Worm (Caenorhabditis elegans) whole organism, mixed stage, embryonic: ENCODE measurements around the gene F52H2.1.

Experiments used
- M03D4.4 ChIP-seq: sonication (generic microtip); optimal IDR thresholded peaks from 2 replicates; lab custom pipeline; 2017; ENCODE audit warnings: mild to moderate bottlenecking, missing genetic modification characterization, missing compliant biosample characterization
- blmp-1 ChIP-seq: fragments of 150-350 bp; optimal IDR thresholded peaks from 2 replicates; lab custom pipeline; 2014; ENCODE audit warnings: missing biosample characterization, missing genetic modification characterization
- ceh-39 ChIP-seq: fragments of 150-350 bp; optimal IDR thresholded peaks from 2 replicates; lab custom pipeline; 2014; ENCODE audit warnings: missing biosample characterization, missing genetic modification characterization
- ceh-43 ChIP-seq: fragments of 200-800 bp; sonication (Bioruptor generic); optimal IDR thresholded peaks from 2 replicates; lab custom pipeline; 2018; ENCODE audit warnings: mild to moderate bottlenecking, missing genetic modification characterization, moderate library complexity, missing compliant biosample characterization
- ceh-83 ChIP-seq: fragments of 200-800 bp; sonication (Bioruptor generic); optimal IDR thresholded peaks from 2 replicates; lab custom pipeline; 2018; ENCODE audit warnings: mild to moderate bottlenecking, missing genetic modification characterization, missing compliant biosample characterization
- ces-1 ChIP-seq: fragments of 150-350 bp; optimal IDR thresholded peaks from 2 replicates; lab custom pipeline; 2014; ENCODE audit warnings: missing biosample characterization, missing genetic modification reagents, missing genetic modification characterization
- cnd-1 ChIP-seq: fragments of 200-800 bp; sonication (Bioruptor generic); optimal IDR thresholded peaks from 2 replicates; lab custom pipeline; 2018; ENCODE audit warnings: mild to moderate bottlenecking, missing genetic modification characterization, missing compliant biosample characterization
- drap-1 ChIP-seq: fragments of 200-800 bp; sonication (Bioruptor generic); optimal IDR thresholded peaks from 3 replicates; lab custom pipeline; 2018; ENCODE audit warnings: mild to moderate bottlenecking, missing genetic modification characterization, missing compliant biosample characterization
- elt-1 ChIP-seq: sonication (generic microtip); optimal IDR thresholded peaks from 2 replicates; lab custom pipeline; 2017; ENCODE audit warnings: missing genetic modification characterization, mild to moderate bottlenecking, missing compliant biosample characterization, antibody characterized with exemption, moderate library complexity, borderline replicate concordance; ENCODE audit not compliant: insufficient read depth
- elt-3 ChIP-seq: fragments of 150-350 bp; optimal IDR thresholded peaks from 2 replicates; lab custom pipeline; 2014; ENCODE audit warnings: missing biosample characterization, missing genetic modification characterization
- flh-1 ChIP-seq: fragments of 200-800 bp; sonication (Bioruptor generic); optimal IDR thresholded peaks from 2 replicates; lab custom pipeline; 2018; ENCODE audit warnings: mild to moderate bottlenecking, missing genetic modification characterization, moderate library complexity, missing compliant biosample characterization
- ham-2 ChIP-seq: fragments of 200-800 bp; sonication (Bioruptor generic); optimal IDR thresholded peaks from 2 replicates; lab custom pipeline; 2018; ENCODE audit warnings: mild to moderate bottlenecking, missing genetic modification characterization, missing compliant biosample characterization
- lin-32 ChIP-seq: fragments of 200-800 bp; sonication (Bioruptor generic); optimal IDR thresholded peaks from 2 replicates; lab custom pipeline; 2018; ENCODE audit warnings: mild to moderate bottlenecking, missing genetic modification characterization, missing compliant biosample characterization
- lsy-2 ChIP-seq: fragments of 150-350 bp; optimal IDR thresholded peaks from 2 replicates; lab custom pipeline; 2014; ENCODE audit warnings: missing biosample characterization, missing genetic modification characterization
- mep-1 ChIP-seq: fragments of 150-350 bp; optimal IDR thresholded peaks from 2 replicates; lab custom pipeline; 2017; ENCODE audit warnings: missing biosample characterization, missing genetic modification reagents, missing genetic modification characterization, inconsistent platforms
- mls-2 ChIP-seq: sonication (generic microtip); optimal IDR thresholded peaks from 2 replicates; lab custom pipeline; 2016; ENCODE audit warnings: mild to moderate bottlenecking, missing genetic modification characterization, moderate library complexity, missing compliant biosample characterization
- nhr-12 ChIP-seq: fragments of 150-350 bp; optimal IDR thresholded peaks from 2 replicates; lab custom pipeline; 2014; ENCODE audit warnings: missing biosample characterization, missing genetic modification characterization
- nhr-2 ChIP-seq: fragments of 150-350 bp; optimal IDR thresholded peaks from 2 replicates; lab custom pipeline; 2014; ENCODE audit warnings: missing biosample characterization, missing genetic modification characterization
- nhr-237 ChIP-seq: fragments of 150-350 bp; optimal IDR thresholded peaks from 2 replicates; lab custom pipeline; 2014; ENCODE audit warnings: missing biosample characterization, missing genetic modification characterization
- nhr-28 ChIP-seq: fragments of 150-350 bp; optimal IDR thresholded peaks from 2 replicates; lab custom pipeline; 2014; ENCODE audit warnings: missing biosample characterization, missing genetic modification characterization
- pha-4 ChIP-seq: fragments of 150-350 bp; optimal IDR thresholded peaks from 2 replicates; lab custom pipeline; 2018; ENCODE audit warnings: missing biosample characterization, missing genetic modification reagents, missing genetic modification characterization
- sem-2 ChIP-seq: fragments of 200-800 bp; sonication (Bioruptor generic); optimal IDR thresholded peaks from 2 replicates; lab custom pipeline; 2018; ENCODE audit warnings: mild to moderate bottlenecking, missing genetic modification characterization, missing compliant biosample characterization
- sptf-1 ChIP-seq: sonication (generic microtip); optimal IDR thresholded peaks from 2 replicates; lab custom pipeline; 2017; ENCODE audit warnings: mild to moderate bottlenecking, missing genetic modification characterization, moderate library complexity, missing compliant biosample characterization
- tbx-8 ChIP-seq: fragments of 200-800 bp; sonication (Bioruptor generic); optimal IDR thresholded peaks from 2 replicates; lab custom pipeline; 2018; ENCODE audit warnings: mild to moderate bottlenecking, missing genetic modification characterization, moderate library complexity, missing compliant biosample characterization
- unc-120 ChIP-seq: sonication (generic microtip); optimal IDR thresholded peaks from 2 replicates; lab custom pipeline; 2017; ENCODE audit warnings: missing genetic modification characterization, missing compliant biosample characterization; ENCODE audit not compliant: poor library complexity, severe bottlenecking
- unc-39 ChIP-seq: fragments of 150-350 bp; optimal IDR thresholded peaks from 2 replicates; lab custom pipeline; 2014; ENCODE audit warnings: missing biosample characterization, missing genetic modification characterization
- unc-62 ChIP-seq: fragments of 150-350 bp; optimal IDR thresholded peaks from 2 replicates; lab custom pipeline; 2014; ENCODE audit warnings: missing biosample characterization, missing genetic modification reagents, missing genetic modification characterization
- zip-8 ChIP-seq: fragments of 150-350 bp; optimal IDR thresholded peaks from 2 replicates; lab custom pipeline; 2014; ENCODE audit warnings: missing biosample characterization, missing genetic modification characterization
- ztf-11 ChIP-seq: fragments of 150-350 bp; optimal IDR thresholded peaks from 2 replicates; lab custom pipeline; 2014; ENCODE audit warnings: missing biosample characterization, missing genetic modification characterization

F52H2.1 gene

ce11 chrX:2569040-2569439 is 3.9 kb upstream of the F52H2.1 start:
- TF ChIP-seq mep-1 (tag; lab: Kevin White, UChicago) = no peak
- no peak for TF ChIP-seq elt-3 (tag; lab: Kevin White, UChicago)
- no peak for TF ChIP-seq nhr-237 (tag; lab: Kevin White, UChicago)
- TF ChIP-seq nhr-12 (tag; lab: Kevin White, UChicago) = no peak
- no peak for TF ChIP-seq sem-2 (GFP tag; lab: Kevin White, UChicago)
- TF ChIP-seq nhr-28 (tag; lab: Kevin White, UChicago) = no peak
- TF ChIP-seq flh-1 = no peak
- TF ChIP-seq unc-39 (tag; lab: Kevin White, UChicago) = no peak
- no peak for TF ChIP-seq ceh-83 (GFP tag; lab: Kevin White, UChicago)
- TF ChIP-seq ceh-39 = no peak

- no peak for TF ChIP-seq ceh-83 (GFP tag; lab: Kevin White, UChicago)
- TF ChIP-seq zip-8 (tag; lab: Kevin White, UChicago) = no peak
- TF ChIP-seq tbx-8 (GFP tag; lab: Kevin White, UChicago) = no peak
- no peak for TF ChIP-seq blmp-1
- no peak for TF ChIP-seq mep-1 (tag; lab: Kevin White, UChicago)
- no peak for TF ChIP-seq ztf-11 (tag; lab: Kevin White, UChicago)
- no peak for TF ChIP-seq drap-1 (GFP tag; lab: Kevin White, UChicago)
- no peak for TF ChIP-seq ceh-43 (GFP tag; lab: Kevin White, UChicago)
- TF ChIP-seq pha-4 (tag; lab: Kevin White, UChicago) = no peak
These were observed 4.5 kb downstream of the F52H2.1 start, which contains the start of gene ttr-42 for ce11 chrX:2577442-2577841. ttr-42 (plus strand) TSS chrX:2577742.

DNA sequence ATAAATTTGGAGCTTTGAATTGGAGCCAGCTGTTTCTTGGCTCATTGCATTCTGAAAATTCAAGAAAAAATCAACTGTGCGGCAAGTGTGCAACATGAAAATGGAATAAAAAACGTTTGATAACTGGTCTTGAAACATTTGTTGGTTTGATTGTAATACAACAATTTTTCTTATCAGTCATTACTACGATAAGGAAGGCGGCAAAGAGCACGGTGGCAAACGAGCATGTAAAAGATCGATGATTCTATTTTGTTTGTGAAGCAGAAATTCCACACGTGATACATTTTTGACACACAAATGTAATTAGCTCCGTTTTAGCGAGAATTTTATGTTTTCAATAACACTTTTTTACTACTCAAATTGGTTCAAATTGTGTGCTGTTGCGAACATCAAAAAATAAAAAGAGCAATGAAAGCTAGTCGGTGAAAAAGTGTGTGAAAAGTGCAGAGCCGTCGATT is 7.7 kb downstream of the F52H2.1 start, which contains the start of gene H01M10.1:
TSS of gene H01M10.1 (minus strand) at position 51 of the 458 bp plus-strand sequence.
- TF ChIP-seq pha-4 (tag; lab: Kevin White, UChicago) (no peak), sem-2 (GFP tag; lab: Kevin White, UChicago) (no peak), nhr-2 (tag; lab: Kevin White, UChicago) (no peak), unc-39 (tag; lab: Kevin White, UChicago) (no peak), mls-2 (no peak), unc-62 (no peak), tbx-8 (GFP tag; lab: Kevin White, UChicago) (no peak), nhr-28 (tag; lab: Kevin White, UChicago) (no peak), blmp-1 (no peak), flh-1 (no peak), ceh-83 (GFP tag; lab: Kevin White, UChicago) (no peak)

DNA sequence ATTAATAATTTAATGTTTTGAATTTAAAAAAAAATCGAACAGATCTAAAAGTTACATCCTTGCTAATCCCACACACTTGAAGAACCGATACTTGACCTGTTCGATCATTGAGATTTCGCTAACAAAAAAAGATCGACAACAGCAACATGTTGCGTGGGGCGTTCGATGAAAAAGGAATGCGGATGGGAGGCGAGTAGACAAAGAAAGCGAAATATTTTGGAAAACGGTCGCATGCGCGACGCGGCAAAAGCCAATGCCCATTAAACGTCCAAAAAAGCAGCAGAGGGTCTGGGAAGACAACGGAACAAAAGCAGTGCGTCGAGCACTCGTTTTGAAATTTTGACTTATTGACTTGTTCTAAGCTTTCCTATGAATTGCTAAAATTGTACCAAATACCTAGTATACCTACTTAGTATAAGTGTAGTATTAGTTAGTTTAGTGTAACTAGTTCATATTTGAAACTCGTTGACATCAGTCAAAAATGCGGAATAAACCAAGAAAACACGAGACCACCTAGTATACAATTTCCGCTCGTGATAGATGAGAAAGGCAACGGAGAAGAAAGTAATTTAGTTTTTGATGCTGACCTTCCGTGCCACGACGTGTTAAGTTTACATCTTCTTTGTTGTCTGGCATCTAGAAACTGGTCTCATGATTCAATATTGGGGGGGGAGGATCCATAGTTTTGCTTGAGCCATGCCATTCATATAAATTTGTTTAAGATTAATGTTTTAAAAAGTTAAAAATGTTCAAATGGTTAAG is 9.1 kb downstream of the F52H2.1 start:
- TF ChIP-seq lin-32 (GFP tag; lab: Kevin White, UChicago) (no peak), ham-2 (GFP tag; lab: Kevin White, UChicago) (no peak), lsy-2 (no peak), nhr-12 (tag; lab: Kevin White, UChicago) (no peak)
- TF ChIP-seq, all 35 proteins: peak for 0

DNA sequence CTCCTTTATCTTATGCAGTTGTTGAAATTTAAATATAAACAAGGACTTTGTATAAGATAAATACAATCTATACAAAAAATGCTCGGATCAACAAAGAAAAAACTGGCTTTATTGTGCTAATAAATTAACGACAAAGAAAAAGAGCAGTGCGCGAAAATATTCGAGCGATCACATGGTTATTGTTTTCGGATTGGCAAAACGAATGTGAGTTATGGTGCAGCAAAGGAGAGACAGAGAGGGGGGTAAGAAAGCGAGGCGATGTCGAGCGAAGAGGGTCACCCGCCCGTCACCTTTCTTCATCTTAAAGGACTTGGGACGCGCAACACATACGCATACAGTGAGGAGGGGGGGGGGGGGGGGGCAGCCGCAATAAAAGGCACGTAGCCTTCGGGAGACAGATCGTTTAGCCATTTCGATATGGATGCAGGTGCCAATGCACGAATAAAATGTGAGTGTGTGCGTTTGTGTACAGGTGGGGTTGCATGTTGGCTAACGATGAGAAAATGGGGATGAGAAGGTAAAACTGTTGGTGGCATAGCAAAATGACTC is 10.3 kb downstream of the F52H2.1 start:
- no peak for TF ChIP-seq elt-1
- peak; percentile 71 for TF ChIP-seq mls-2
- peak; percentile 49 for TF ChIP-seq cnd-1 (tag; lab: Kevin White, UChicago)
- TF ChIP-seq unc-39 (tag; lab: Kevin White, UChicago) = no peak
- no peak for TF ChIP-seq elt-3 (tag; lab: Kevin White, UChicago)
- TF ChIP-seq M03D4.4 = peak; percentile 4
- peak; percentile 96 for TF ChIP-seq ham-2 (GFP tag; lab: Kevin White, UChicago)
- TF ChIP-seq sem-2 (GFP tag; lab: Kevin White, UChicago) = no peak
- no peak for TF ChIP-seq tbx-8 (GFP tag; lab: Kevin White, UChicago)
- peak; percentile 59 for TF ChIP-seq sptf-1 (tag; lab: Kevin White, UChicago)
- TF ChIP-seq nhr-2 (tag; lab: Kevin White, UChicago) = peak; percentile 61

DNA sequence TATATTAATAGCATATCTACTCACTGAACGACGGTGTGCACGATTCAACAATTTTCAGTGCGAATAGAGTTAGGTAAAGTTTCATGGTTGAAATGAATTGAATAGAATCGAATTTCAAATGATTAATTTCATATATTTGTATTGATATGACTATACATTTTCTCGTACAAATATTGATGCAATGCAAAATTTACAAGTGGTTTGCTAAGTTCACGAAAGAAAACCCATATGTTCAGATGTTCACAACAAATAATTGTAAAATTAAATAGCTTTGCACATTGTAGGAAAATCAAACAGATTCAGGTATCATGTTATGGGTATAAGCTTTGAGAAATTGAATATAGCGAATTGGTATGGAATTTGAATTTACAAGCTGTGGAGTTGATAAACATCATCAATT is 12.8 kb downstream of the F52H2.1 start, which contains the start of gene H01M10.2:
TSS of gene H01M10.2 (minus strand) at position 101 of the 400 bp plus-strand sequence.
- TF ChIP-seq ceh-83 (GFP tag; lab: Kevin White, UChicago) (no peak), pha-4 (tag; lab: Kevin White, UChicago) (no peak), mep-1 (tag; lab: Kevin White, UChicago) (no peak), nhr-28 (tag; lab: Kevin White, UChicago) (no peak), unc-120 (tag; lab: Kevin White, UChicago) (no peak), zip-8 (tag; lab: Kevin White, UChicago) (no peak), unc-39 (tag; lab: Kevin White, UChicago) (no peak), ces-1 (GFP tag; lab: Kevin White, UChicago) (no peak), elt-1 (no peak), ceh-43 (GFP tag; lab: Kevin White, UChicago) (no peak)
